Worm (Caenorhabditis elegans) whole organism, late embryonic: ENCODE data around the gene F56C4.4.

Experiments used
- K09A11.1 ChIP-seq: sonication (generic microtip); optimal IDR thresholded peaks from 2 replicates; lab custom pipeline; 2017; ENCODE audit warnings: antibody characterized with exemption, mild to moderate bottlenecking, missing genetic modification characterization, missing compliant biosample characterization; ENCODE audit not compliant: insufficient read depth
- fkh-10 ChIP-seq: fragments of 150-350 bp; optimal IDR thresholded peaks from 2 replicates; lab custom pipeline; 2014; ENCODE audit warnings: missing biosample characterization, missing genetic modification reagents, missing genetic modification characterization

DNA sequence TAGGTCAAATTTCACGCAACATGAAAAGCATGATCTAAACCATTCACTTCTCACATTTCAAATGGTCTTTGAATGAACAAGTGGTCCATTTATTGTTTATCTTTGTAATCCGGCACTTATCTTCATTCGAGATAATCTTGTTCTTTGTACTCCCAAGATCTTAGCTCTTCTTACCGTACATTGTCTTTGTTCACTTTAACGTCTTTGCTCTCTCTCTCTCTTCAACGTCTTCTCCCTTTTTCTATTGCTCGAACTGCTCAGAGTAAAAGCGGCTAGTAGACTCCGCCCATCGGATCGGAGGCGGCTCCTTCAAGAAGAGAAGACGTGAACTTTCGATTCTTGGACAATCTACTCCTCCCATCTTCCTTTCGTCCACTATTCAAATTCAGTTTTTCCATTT, 5.6 kb upstream of the F56C4.4 start, which contains the start of gene F56C4.1:
- TF ChIP-seq K09A11.1 (tag; lab: Kevin White, UChicago) (no peak), fkh-10 (GFP tag; lab: Kevin White, UChicago) (no peak)
